Worm (Caenorhabditis elegans) whole organism, midembryonic: ENCODE results near the gene nhr-158.

Experiments used
- T22C8.4 ChIP-seq: fragments of 200-800 bp; sonication (Bioruptor generic); IDR thresholded peaks from 2 replicates; pipeline ENCODE4 v1.3.6; 2022; ENCODE audit warnings: missing genetic modification characterization, missing compliant biosample characterization
- cog-1 ChIP-seq: sonication (generic microtip); optimal IDR thresholded peaks from 2 replicates; lab custom pipeline; 2016; ENCODE audit warnings: missing genetic modification characterization, missing compliant biosample characterization
- flt-1 ChIP-seq: fragments of 200-800 bp; sonication (Bioruptor generic); IDR thresholded peaks from 2 replicates; pipeline ENCODE4 v1.3.6; 2022; ENCODE audit warnings: missing genetic modification characterization, missing compliant biosample characterization
- klf-2 ChIP-seq: fragments of 200-800 bp; sonication (Bioruptor generic); conservative IDR thresholded peaks from 2 replicates; pipeline ENCODE4 v1.3.6; 2022; ENCODE audit warnings: missing genetic modification reagents, missing genetic modification characterization, missing compliant biosample characterization
- med-1 ChIP-seq: sonication (generic microtip); optimal IDR thresholded peaks from 2 replicates; lab custom pipeline; 2017; ENCODE audit warnings: missing genetic modification characterization, mild to moderate bottlenecking, missing compliant biosample characterization, antibody characterized with exemption, missing genetic modification reagents; ENCODE audit not compliant: insufficient read depth
- ref-1 ChIP-seq: fragments of 200-800 bp; sonication (Bioruptor generic); conservative IDR thresholded peaks from 2 replicates; pipeline ENCODE4 v1.3.6; 2022; ENCODE audit warnings: missing genetic modification reagents, missing genetic modification characterization, missing compliant biosample characterization
- tab-1 ChIP-seq: fragments of 200-800 bp; sonication (Bioruptor generic); IDR thresholded peaks from 2 replicates; pipeline ENCODE4 v1.3.6; 2022; ENCODE audit warnings: missing genetic modification characterization, missing compliant biosample characterization
- ztf-23 ChIP-seq: fragments of 200-800 bp; sonication (Bioruptor generic); IDR thresholded peaks from 2 replicates; pipeline ENCODE4 v1.3.6; 2022; ENCODE audit warnings: missing genetic modification reagents, missing genetic modification characterization, missing compliant biosample characterization
- ztf-29 ChIP-seq: fragments of 200-800 bp; sonication (Bioruptor generic); IDR thresholded peaks from 2 replicates; pipeline ENCODE4 v1.3.6; 2022; ENCODE audit warnings: missing genetic modification reagents, missing genetic modification characterization, missing compliant biosample characterization

nhr-158 gene

DNA sequence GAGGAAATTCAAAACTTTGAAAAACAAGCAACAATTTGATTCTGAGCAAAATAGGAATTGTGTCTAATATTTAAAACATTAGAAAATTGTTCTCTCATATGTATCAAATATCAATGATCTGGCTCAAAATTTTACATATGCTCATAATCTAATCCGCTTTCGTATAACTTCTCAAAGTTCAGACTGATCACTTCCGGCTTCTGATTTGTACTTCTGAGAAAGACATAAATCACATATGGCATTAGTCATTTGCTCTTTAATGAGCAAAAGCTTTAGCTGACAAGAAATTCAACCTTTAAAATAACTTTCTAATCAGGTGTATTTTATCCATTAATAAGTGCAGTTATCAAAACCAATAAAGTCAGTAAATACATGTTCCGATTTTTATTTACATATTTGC lies 18.0 kb downstream of the nhr-158 start:
- TF ChIP-seq flt-1 (no peak), ztf-23 (GFP tag; lab: Robert Waterston, UW) (no peak), T22C8.4 (GFP tag; lab: Robert Waterston, UW) (no peak), ztf-29 (GFP tag; lab: Robert Waterston, UW) (no peak), tab-1 (GFP tag; lab: Robert Waterston, UW) (no peak), ref-1 (no peak), med-1 (no peak), cog-1 (tag; lab: Kevin White, UChicago) (no peak), klf-2 (GFP tag; lab: Robert Waterston, UW) (no peak)

DNA sequence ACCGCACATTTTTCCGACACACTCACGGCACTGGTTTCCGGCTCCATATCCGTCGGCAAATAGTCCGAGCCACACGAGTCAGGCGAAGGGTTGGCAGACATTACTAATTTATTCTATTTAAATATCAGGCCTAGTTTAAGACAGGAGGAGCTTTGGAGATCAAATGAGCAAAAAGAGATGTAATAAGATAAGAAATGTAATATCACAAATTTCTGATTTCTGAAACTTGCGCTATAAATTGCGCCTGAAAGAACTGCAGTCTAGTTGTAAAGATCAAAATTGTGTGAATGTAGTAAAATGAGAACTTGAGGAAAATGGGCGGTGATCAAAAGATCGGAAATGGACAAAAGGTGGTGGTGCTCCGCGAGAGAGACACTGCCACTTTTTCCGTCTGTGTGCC lies 19.1 kb downstream of the nhr-158 start, which contains the start of gene nhr-186:
Gene nhr-186 (minus strand): TSS at position 101 of the 400 bp plus-strand sequence.
- TF ChIP-seq ref-1 (no peak), tab-1 (GFP tag; lab: Robert Waterston, UW) (no peak), T22C8.4 (GFP tag; lab: Robert Waterston, UW) (no peak), flt-1 (no peak), med-1 (no peak), cog-1 (tag; lab: Kevin White, UChicago) (no peak), ztf-23 (GFP tag; lab: Robert Waterston, UW) (no peak), ztf-29 (GFP tag; lab: Robert Waterston, UW) (no peak), klf-2 (GFP tag; lab: Robert Waterston, UW) (no peak)

DNA sequence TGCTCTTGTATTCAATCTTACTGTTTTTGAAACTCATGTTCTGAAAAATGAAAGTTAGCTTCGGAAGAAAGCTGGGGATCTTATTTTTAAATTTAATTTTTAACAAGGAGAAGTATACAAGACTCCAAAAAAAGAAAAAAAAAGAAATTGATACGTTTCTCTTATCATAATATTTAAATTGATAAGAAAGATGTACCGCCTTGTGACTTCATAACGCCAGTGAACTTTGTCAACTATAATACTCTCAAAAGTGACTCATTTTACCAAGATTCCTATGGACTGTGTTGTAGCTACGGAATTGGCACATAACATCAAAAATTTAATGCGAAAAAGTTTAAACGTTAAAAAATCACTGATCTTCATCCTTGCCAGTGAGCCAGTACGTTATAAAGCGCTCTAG lies 22.2 kb downstream of the nhr-158 start:
- TF ChIP-seq med-1 (no peak), ztf-29 (GFP tag; lab: Robert Waterston, UW) (no peak), klf-2 (GFP tag; lab: Robert Waterston, UW) (no peak), cog-1 (tag; lab: Kevin White, UChicago) (no peak), ref-1 (no peak), ztf-23 (GFP tag; lab: Robert Waterston, UW) (no peak), flt-1 (no peak), T22C8.4 (GFP tag; lab: Robert Waterston, UW) (no peak), tab-1 (GFP tag; lab: Robert Waterston, UW) (no peak)

ce11 chrV:3847268-3847667 lies 26.7 kb downstream of the nhr-158 start, which contains the start of gene nhr-185:
nhr-185 (minus strand) TSS chrV:3847368.
- TF ChIP-seq cog-1 (tag; lab: Kevin White, UChicago) (no peak), ztf-29 (GFP tag; lab: Robert Waterston, UW) (no peak), T22C8.4 (GFP tag; lab: Robert Waterston, UW) (no peak), ztf-23 (GFP tag; lab: Robert Waterston, UW) (no peak), klf-2 (GFP tag; lab: Robert Waterston, UW) (no peak), flt-1 (no peak), med-1 (no peak), tab-1 (GFP tag; lab: Robert Waterston, UW) (no peak), ref-1 (no peak)

ce11 chrV:3843926-3844325 lies 30.0 kb downstream of the nhr-158 start, which contains the start of gene ugt-32:
ugt-32 (minus strand) TSS chrV:3844007.
- TF ChIP-seq T22C8.4 (GFP tag; lab: Robert Waterston, UW) (no peak), klf-2 (GFP tag; lab: Robert Waterston, UW) (no peak), flt-1 (no peak), med-1 (no peak), tab-1 (GFP tag; lab: Robert Waterston, UW) (no peak), ztf-29 (GFP tag; lab: Robert Waterston, UW) (no peak), cog-1 (tag; lab: Kevin White, UChicago) (no peak), ref-1 (no peak), ztf-23 (GFP tag; lab: Robert Waterston, UW) (no peak)

DNA sequence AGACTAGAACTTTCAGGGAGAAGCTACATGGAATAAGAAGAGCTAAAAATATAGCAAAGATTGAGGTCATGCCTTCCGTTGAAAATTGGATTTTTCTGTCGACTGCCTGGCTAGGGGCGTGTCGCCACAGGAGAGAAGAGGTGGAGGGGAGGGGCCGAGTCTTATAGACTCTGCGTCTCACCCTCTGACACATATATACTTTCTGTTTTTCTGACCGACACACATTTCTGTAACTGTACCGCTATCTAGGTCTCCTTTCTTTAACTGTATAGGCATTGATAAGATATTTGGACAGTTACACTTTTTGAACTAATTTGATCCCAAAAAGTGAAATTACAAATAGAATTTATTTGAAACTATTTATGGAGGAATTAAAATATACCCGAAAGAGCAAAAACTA lies 32.5 kb downstream of the nhr-158 start:
- TF ChIP-seq ztf-29 (GFP tag; lab: Robert Waterston, UW) (no peak), med-1 (no peak), ref-1 (no peak)

DNA sequence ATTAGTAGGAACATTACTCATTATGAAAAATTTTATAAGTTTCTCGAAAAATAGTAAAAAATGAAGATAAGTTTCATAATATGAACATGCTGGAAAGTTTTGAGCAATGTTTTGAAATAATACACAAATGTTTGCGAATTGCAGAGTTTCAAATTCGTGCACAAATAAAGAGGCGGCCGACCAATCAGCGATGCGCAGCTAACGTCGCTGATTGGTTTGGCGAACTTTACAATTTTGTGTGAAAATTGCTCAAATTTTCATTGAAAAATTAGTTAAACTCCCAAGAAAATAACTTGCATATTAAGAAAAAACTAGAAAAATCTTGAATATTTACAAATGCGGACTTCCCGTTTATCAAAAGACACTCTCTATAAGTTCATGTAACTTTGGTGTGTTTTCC lies 41.3 kb downstream of the nhr-158 start:
- no peak for TF ChIP-seq med-1
- no peak for TF ChIP-seq ref-1
- no peak for TF ChIP-seq T22C8.4 (GFP tag; lab: Robert Waterston, UW)
- no peak for TF ChIP-seq tab-1 (GFP tag; lab: Robert Waterston, UW)
- no peak for TF ChIP-seq flt-1
- TF ChIP-seq klf-2 (GFP tag; lab: Robert Waterston, UW), result no peak
- no peak for TF ChIP-seq ztf-29 (GFP tag; lab: Robert Waterston, UW)
- TF ChIP-seq cog-1 (tag; lab: Kevin White, UChicago), result no peak

DNA sequence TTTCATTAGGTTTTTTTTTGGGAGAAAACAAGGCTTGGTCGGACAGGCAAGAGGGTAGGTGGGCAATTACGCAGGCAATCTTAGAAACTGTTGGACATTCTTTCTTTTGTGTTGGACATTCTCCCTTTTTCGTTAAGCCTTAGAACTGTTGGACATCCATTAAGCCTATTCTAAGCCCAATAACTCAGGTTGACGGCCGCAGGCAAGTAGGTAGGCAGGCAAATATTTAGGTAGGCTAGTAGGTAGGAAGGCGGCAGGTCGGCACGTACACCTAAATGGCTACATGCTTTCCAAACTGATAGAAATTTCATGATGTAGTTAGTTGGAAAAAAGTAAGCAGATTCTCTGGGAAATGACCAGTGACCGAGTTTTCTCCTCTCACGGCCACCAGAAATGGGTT lies 41.8 kb downstream of the nhr-158 start:
- TF ChIP-seq flt-1 (no peak), tab-1 (GFP tag; lab: Robert Waterston, UW) (no peak), med-1 (no peak), ztf-29 (GFP tag; lab: Robert Waterston, UW) (no peak)

DNA sequence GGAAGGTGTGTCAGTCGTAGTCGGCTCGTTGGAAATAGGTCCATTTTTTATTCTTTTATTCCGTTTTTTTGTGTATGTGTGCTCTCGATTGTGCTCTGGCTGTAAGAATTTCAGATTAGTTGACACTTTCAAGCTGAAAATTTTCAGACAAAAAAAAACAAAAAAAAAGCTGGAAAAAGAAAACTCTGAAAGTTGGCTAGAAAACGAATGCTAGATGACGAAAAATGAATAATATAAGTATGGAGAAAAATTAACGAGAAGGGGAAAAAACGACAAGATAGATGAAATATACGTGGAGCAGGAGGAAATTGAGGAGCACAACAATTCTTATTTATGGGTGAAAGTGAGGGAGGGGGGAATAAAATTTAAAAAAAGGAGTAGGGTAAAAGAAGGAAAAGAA lies 42.3 kb downstream of the nhr-158 start, which contains the start of gene H10D18.5:
Gene H10D18.5 (minus strand): TSS at position 101 of the 400 bp plus-strand sequence.
- TF ChIP-seq med-1, result no peak
- TF ChIP-seq ref-1, result no peak
- TF ChIP-seq cog-1 (tag; lab: Kevin White, UChicago), result no peak
- TF ChIP-seq flt-1, result no peak

DNA sequence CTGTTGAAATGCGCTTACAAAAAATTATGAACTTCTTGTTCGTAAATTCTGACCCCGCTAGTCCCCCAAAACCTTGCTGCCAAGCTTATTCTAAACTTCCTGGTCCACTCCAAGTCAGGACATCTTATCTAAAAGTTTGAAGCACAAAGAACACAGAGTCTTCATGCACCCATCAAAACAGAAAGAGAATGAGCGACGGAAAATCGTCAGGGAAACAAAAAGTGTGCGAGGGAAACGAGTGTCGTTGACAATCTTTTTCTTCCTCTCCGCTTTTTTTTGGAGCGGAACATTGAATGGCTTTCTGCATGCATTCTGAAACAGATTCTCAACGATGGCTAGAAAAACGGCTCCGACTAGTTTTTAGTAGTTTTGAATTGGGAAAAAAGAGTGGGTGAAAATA lies 48.8 kb downstream of the nhr-158 start:
- TF ChIP-seq tab-1 (GFP tag; lab: Robert Waterston, UW) (no peak), ztf-23 (GFP tag; lab: Robert Waterston, UW) (no peak), klf-2 (GFP tag; lab: Robert Waterston, UW) (no peak), T22C8.4 (GFP tag; lab: Robert Waterston, UW) (no peak), med-1 (no peak), flt-1 (no peak), ztf-29 (GFP tag; lab: Robert Waterston, UW) (no peak), ref-1 (no peak), cog-1 (tag; lab: Kevin White, UChicago) (no peak)
